Worm (Caenorhabditis elegans) whole organism, L2 larva: Measurements from ENCODE around the gene dim-1.
A peak's percentile ranks its signal among the peaks of the same experiment; 100 is the strongest.

ENCODE experiments used
- C34F6.9 ChIP-seq: fragments of 150-350 bp; optimal IDR thresholded peaks from 2 replicates; lab custom pipeline; 2014; ENCODE audit warnings: missing biosample characterization, missing genetic modification characterization
- F13H6.1 ChIP-seq: sonication (generic microtip); optimal IDR thresholded peaks from 2 replicates; lab custom pipeline; 2016; ENCODE audit warnings: missing genetic modification characterization, missing compliant biosample characterization
- R02D3.7 ChIP-seq: fragments of 150-350 bp; optimal IDR thresholded peaks from 2 replicates; lab custom pipeline; 2014; ENCODE audit warnings: missing biosample characterization, missing genetic modification characterization
- Y55F3AM.14 ChIP-seq: fragments of 200-800 bp; sonication (Bioruptor generic); optimal IDR thresholded peaks from 2 replicates; lab custom pipeline; 2018; ENCODE audit warnings: mild to moderate bottlenecking, missing genetic modification characterization, missing compliant biosample characterization
- alr-1 ChIP-seq: fragments of 150-350 bp; optimal IDR thresholded peaks from 2 replicates; lab custom pipeline; 2014; ENCODE audit warnings: missing biosample characterization, missing genetic modification characterization
- aly-2 ChIP-seq: fragments of 150-350 bp; optimal IDR thresholded peaks from 2 replicates; lab custom pipeline; 2014; ENCODE audit warnings: missing biosample characterization, missing genetic modification characterization
- blmp-1 ChIP-seq: sonication (generic microtip); optimal IDR thresholded peaks from 2 replicates; lab custom pipeline; 2017; ENCODE audit warnings: missing genetic modification characterization, mild to moderate bottlenecking, missing compliant biosample characterization, antibody characterized with exemption, moderate library complexity; ENCODE audit not compliant: insufficient read depth
- ceh-16 ChIP-seq: fragments of 150-350 bp; optimal IDR thresholded peaks from 2 replicates; lab custom pipeline; 2014; ENCODE audit warnings: missing biosample characterization, missing genetic modification characterization
- ceh-82 ChIP-seq: fragments of 150-350 bp; optimal IDR thresholded peaks from 2 replicates; lab custom pipeline; 2014; ENCODE audit warnings: missing biosample characterization, missing genetic modification characterization
- crh-2 ChIP-seq: sonication (generic microtip); optimal IDR thresholded peaks from 2 replicates; lab custom pipeline; 2017; ENCODE audit warnings: missing biosample characterization, missing genetic modification characterization
- dmd-4 ChIP-seq: sonication (generic microtip); optimal IDR thresholded peaks from 2 replicates; lab custom pipeline; 2017; ENCODE audit warnings: missing biosample characterization, missing genetic modification characterization
- egl-27 ChIP-seq: sonication (generic microtip); optimal IDR thresholded peaks from 3 replicates; lab custom pipeline; 2017; ENCODE audit warnings: missing biosample characterization, missing genetic modification reagents, missing genetic modification characterization
- elt-1 ChIP-seq: fragments of 150-350 bp; optimal IDR thresholded peaks from 2 replicates; lab custom pipeline; 2014; ENCODE audit warnings: missing biosample characterization, missing genetic modification characterization
- elt-3 ChIP-seq: sonication (generic microtip); optimal IDR thresholded peaks from 2 replicates; lab custom pipeline; 2017; ENCODE audit warnings: missing biosample characterization, missing genetic modification characterization
- fos-1 ChIP-seq: fragments of 150-350 bp; optimal IDR thresholded peaks from 2 replicates; lab custom pipeline; 2014; ENCODE audit warnings: missing biosample characterization, missing genetic modification characterization
- lin-11 ChIP-seq: fragments of 150-350 bp; sonication (generic microtip); optimal IDR thresholded peaks from 2 replicates; lab custom pipeline; 2014; ENCODE audit warnings: missing biosample characterization, missing genetic modification characterization, inconsistent platforms, mixed read lengths
- lin-13 ChIP-seq: fragments of 150-350 bp; optimal IDR thresholded peaks from 2 replicates; lab custom pipeline; 2014; ENCODE audit warnings: missing biosample characterization, missing genetic modification reagents, missing genetic modification characterization
- lin-39 ChIP-seq: fragments of 150-350 bp; optimal IDR thresholded peaks from 2 replicates; lab custom pipeline; 2014; ENCODE audit warnings: missing biosample characterization, missing genetic modification reagents, missing genetic modification characterization
- lsy-2 ChIP-seq, 2 experiments: fragments of 150-350 bp in 1 of 2; sonication (generic microtip) in 1 of 2; optimal IDR thresholded peaks; 2 replicates each; lab custom pipeline; 2014 to 2017; ENCODE audit warnings: missing biosample characterization in 2 of 2, missing genetic modification characterization in 2 of 2
- mdl-1 ChIP-seq, 2 experiments: fragments of 150-350 bp in 1 of 2; sonication (generic microtip) in 1 of 2; optimal IDR thresholded peaks; 2 replicates each; lab custom pipeline; 2017; ENCODE audit warnings: missing biosample characterization in 2 of 2, missing genetic modification characterization in 2 of 2
- nhr-10 ChIP-seq: sonication (generic microtip); optimal IDR thresholded peaks from 2 replicates; lab custom pipeline; 2017; ENCODE audit warnings: missing biosample characterization, missing genetic modification characterization
- nhr-129 ChIP-seq: fragments of 150-350 bp; optimal IDR thresholded peaks from 2 replicates; lab custom pipeline; 2014; ENCODE audit warnings: missing biosample characterization, missing genetic modification characterization
- nhr-21 ChIP-seq: fragments of 150-350 bp; optimal IDR thresholded peaks from 2 replicates; lab custom pipeline; 2014; ENCODE audit warnings: missing biosample characterization, missing genetic modification characterization
- nhr-25 ChIP-seq: fragments of 150-350 bp; sonication (generic microtip); optimal IDR thresholded peaks from 3 replicates; lab custom pipeline; 2014; ENCODE audit warnings: missing biosample characterization, missing genetic modification characterization
- nhr-77 ChIP-seq: fragments of 150-350 bp; optimal IDR thresholded peaks from 2 replicates; lab custom pipeline; 2014; ENCODE audit warnings: missing biosample characterization, missing genetic modification characterization
- sem-4 ChIP-seq: fragments of 150-350 bp; optimal IDR thresholded peaks from 2 replicates; lab custom pipeline; 2014; ENCODE audit warnings: missing biosample characterization, missing genetic modification reagents, missing genetic modification characterization
- skn-1 ChIP-seq: sonication (generic microtip); optimal IDR thresholded peaks from 2 replicates; lab custom pipeline; 2017; ENCODE audit warnings: missing biosample characterization, missing genetic modification characterization
- sma-3 ChIP-seq: sonication (generic microtip); optimal IDR thresholded peaks from 2 replicates; lab custom pipeline; 2016; ENCODE audit warnings: missing genetic modification reagents, missing genetic modification characterization, missing compliant biosample characterization
- sma-9 ChIP-seq, 2 experiments: fragments of 150-350 bp in 1 of 2; sonication (generic microtip) in 1 of 2; optimal IDR thresholded peaks; 2 replicates each; lab custom pipeline; 2014 to 2016; ENCODE audit warnings: missing genetic modification characterization in 2 of 2, mild to moderate bottlenecking in 1 of 2, missing biosample characterization in 1 of 2, missing compliant biosample characterization in 1 of 2, missing genetic modification reagents in 1 of 2, moderate library complexity in 1 of 2
- unc-55 ChIP-seq: fragments of 150-350 bp; sonication (generic microtip); optimal IDR thresholded peaks from 3 replicates; lab custom pipeline; 2014; ENCODE audit warnings: missing biosample characterization, missing genetic modification reagents, missing genetic modification characterization
- unc-62 ChIP-seq: fragments of 150-350 bp; optimal IDR thresholded peaks from 2 replicates; lab custom pipeline; 2014; ENCODE audit warnings: missing biosample characterization, missing genetic modification reagents, missing genetic modification characterization
- zag-1 ChIP-seq: fragments of 150-350 bp; optimal IDR thresholded peaks from 2 replicates; lab custom pipeline; 2014; ENCODE audit warnings: missing biosample characterization, missing genetic modification characterization
- ztf-11 ChIP-seq: sonication (generic microtip); optimal IDR thresholded peaks from 2 replicates; lab custom pipeline; 2017; ENCODE audit warnings: missing biosample characterization, missing genetic modification characterization
- ztf-4 ChIP-seq: fragments of 150-350 bp; optimal IDR thresholded peaks from 2 replicates; lab custom pipeline; 2014; ENCODE audit warnings: missing biosample characterization, missing genetic modification characterization

dim-1 gene

DNA sequence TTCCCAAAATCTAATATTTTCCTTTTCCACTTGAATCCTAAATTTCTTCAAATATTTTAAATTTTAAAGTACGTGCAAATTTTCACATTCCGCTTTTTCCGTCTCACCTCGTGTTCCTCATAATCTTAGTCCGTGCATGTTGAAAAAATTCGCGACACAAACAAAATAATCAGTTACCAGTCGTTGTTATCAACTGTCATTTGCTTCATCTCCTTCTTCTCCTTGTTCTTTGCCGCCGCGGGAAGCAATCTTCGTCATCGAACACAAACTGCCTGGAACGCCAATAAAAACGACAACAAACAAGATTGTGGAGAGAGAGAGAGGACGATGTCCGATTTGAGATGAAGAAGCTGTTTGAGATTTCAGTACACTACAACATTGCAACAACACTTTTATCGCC is 40.3 kb downstream of the dim-1 start, which contains the start of gene C34D10.5:
Gene C34D10.5, plus strand, starts transcription at position 269 of the 400 bp plus-strand sequence.
- TF ChIP-seq unc-62 (GFP tag; lab: Kevin White, UChicago) (no peak), sma-3 (peak; percentile 3), ceh-82 (no peak), aly-2 (no peak), ceh-16 (no peak)

- TF ChIP-seq fos-1 (tag; lab: Kevin White, UChicago) (no peak), F13H6.1 (tag; lab: Kevin White, UChicago) (peak; percentile 43), zag-1 (tag; lab: Kevin White, UChicago) (peak; percentile 15), sem-4 (tag; lab: Kevin White, UChicago) (no peak), nhr-129 (tag; lab: Kevin White, UChicago) (peak; percentile 38), nhr-25 (no peak), sma-9 (GFP tag; optimal IDR thresholded peaks at IDR 0.05; lab: Kevin White, UChicago) (peak; percentile 40), sma-9 (tag; optimal IDR thresholded peaks at IDR 0.05; lab: Kevin White, UChicago) (no peak), alr-1 (tag; lab: Kevin White, UChicago) (no peak), nhr-77 (tag; lab: Kevin White, UChicago) (no peak), lin-13 (GFP tag; lab: Kevin White, UChicago) (peak; percentile 4), sma-3 (no peak), ceh-82 (no peak), R02D3.7 (tag; lab: Kevin White, UChicago) (no peak), mdl-1 (tag; optimal IDR thresholded peaks at IDR 0.05; lab: Kevin White, UChicago) (peak in 1 of 2 experiments; percentile 25), elt-3 (no peak), lin-39 (tag; lab: Kevin White, UChicago) (no peak), crh-2 (no peak), egl-27 (no peak), unc-55 (GFP tag; lab: Kevin White, UChicago) (peak; percentile 42), C34F6.9 (tag; lab: Kevin White, UChicago) (peak; percentile 50), lin-11 (tag; lab: Kevin White, UChicago) (peak; percentile 60), Y55F3AM.14 (peak; percentile 85), lsy-2 (tag; optimal IDR thresholded peaks at IDR 0.05; lab: Kevin White, UChicago) (peak in 1 of 2 experiments; percentile 33), skn-1 (tag; lab: Kevin White, UChicago) (no peak), nhr-10 (tag; lab: Kevin White, UChicago) (no peak)
Measured at ce11 chrX:8017305-8017704, 40.7 kb downstream of the dim-1 start.

DNA sequence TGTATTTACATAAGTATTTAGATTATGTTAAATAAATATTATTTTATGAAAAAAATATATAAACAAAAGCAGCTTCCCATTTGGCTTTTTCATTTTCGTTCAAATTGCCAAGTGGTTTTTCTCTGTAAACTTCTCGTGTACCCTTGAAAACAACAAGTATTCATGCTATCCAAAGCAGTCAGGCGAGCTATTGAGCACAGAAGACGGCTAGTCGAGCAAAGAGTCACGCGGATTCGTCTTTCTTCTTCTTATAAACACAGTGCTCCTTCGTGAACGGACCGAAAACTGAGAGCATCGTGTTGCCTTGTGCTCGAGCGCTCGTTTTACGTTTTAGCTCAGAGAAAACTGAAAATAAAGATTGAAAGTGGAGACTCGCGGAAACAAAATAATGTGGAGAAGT is 42.1 kb downstream of the dim-1 start:
- TF ChIP-seq dmd-4 (tag; lab: Kevin White, UChicago): no peak
- peak; percentile 21 for TF ChIP-seq unc-55 (GFP tag; lab: Kevin White, UChicago)
- peak; percentile 43 for TF ChIP-seq nhr-129 (tag; lab: Kevin White, UChicago)
- TF ChIP-seq C34F6.9 (tag; lab: Kevin White, UChicago): peak; percentile 17
- TF ChIP-seq ztf-11 (tag; lab: Kevin White, UChicago): no peak
- TF ChIP-seq, all 48 proteins: peak for 3

ce11 chrX:8014407-8015003 is 43.5 kb downstream of the dim-1 start, which contains the start of gene unk-1:
unk-1 (plus strand) TSS chrX:8014983.
- no peak for TF ChIP-seq ztf-4 (tag; lab: Kevin White, UChicago)
- TF ChIP-seq lin-11 (tag; lab: Kevin White, UChicago): no peak
- no peak for TF ChIP-seq lin-13 (GFP tag; lab: Kevin White, UChicago)
- TF ChIP-seq mdl-1 (tag; optimal IDR thresholded peaks at IDR 0.05; lab: Kevin White, UChicago): no peak
- TF ChIP-seq fos-1 (tag; lab: Kevin White, UChicago): peak; percentile 27
- no peak for TF ChIP-seq blmp-1 (tag; lab: Kevin White, UChicago)
- TF ChIP-seq lin-39 (tag; lab: Kevin White, UChicago): no peak
- no peak for TF ChIP-seq Y55F3AM.14
- no peak for TF ChIP-seq nhr-129 (tag; lab: Kevin White, UChicago)
- no peak for TF ChIP-seq nhr-10 (tag; lab: Kevin White, UChicago)
- TF ChIP-seq ztf-11 (tag; lab: Kevin White, UChicago): no peak
- TF ChIP-seq unc-55 (GFP tag; lab: Kevin White, UChicago): no peak
- TF ChIP-seq unc-62 (GFP tag; lab: Kevin White, UChicago): no peak
- TF ChIP-seq nhr-21 (tag; lab: Kevin White, UChicago): no peak
- TF ChIP-seq elt-3: no peak
- TF ChIP-seq skn-1 (tag; lab: Kevin White, UChicago): peak; percentile 17
- peak; percentile 13 for TF ChIP-seq crh-2
- no peak for TF ChIP-seq elt-1 (tag; lab: Kevin White, UChicago)
